Fruit fly (Drosophila melanogaster): ENCODE results near the gene CG3916.

dm6 chr3R:12239166-12239565 lies 10.0 kb downstream of the CG3916 start, which contains the start of gene Cyp313a3:
- TF ChIP-seq CG1620 (GFP tag; optimal IDR thresholded peaks at IDR 0.05) (no peak), Crg-1 (GFP tag; optimal IDR thresholded peaks at IDR 0.05) (no peak), Clk (GFP tag; optimal IDR thresholded peaks at IDR 0.05) (no peak), tj (GFP tag; optimal IDR thresholded peaks at IDR 0.05) (no peak), ovo (GFP tag; optimal IDR thresholded peaks at IDR 0.05) (no peak), bab1 (GFP tag; optimal IDR thresholded peaks at IDR 0.05) (no peak), kay (GFP tag; ENCODE audit: borderline replicate concordance) (no peak), CG7045 (GFP tag; optimal IDR thresholded peaks at IDR 0.05) (no peak)

Measured in whole organism, adult.